Fruit fly (Drosophila melanogaster) whole organism, embryonic: ENCODE data around the gene wrd.

Experiments used
- Bgb ChIP-seq: fragments of 200-800 bp; sonication (Bioruptor generic); IDR thresholded peaks from 2 replicates; pipeline ENCODE4 v1.3.6; 2022; ENCODE audit warnings: missing biosample characterization, missing genetic modification characterization; ENCODE audit not compliant: partially characterized antibody
- CG10209 ChIP-seq: fragments of 200-800 bp; sonication (Bioruptor generic); optimal IDR thresholded peaks from 3 replicates; lab custom pipeline; 2017; ENCODE audit warnings: missing biosample characterization, mild to moderate bottlenecking, missing genetic modification characterization, missing genetic modification reagents
- CG10274 ChIP-seq: fragments of 200-800 bp; sonication (Bioruptor generic); optimal IDR thresholded peaks from 3 replicates; lab custom pipeline; 2017; ENCODE audit warnings: missing biosample characterization, mild to moderate bottlenecking, missing genetic modification characterization
- CG10366 ChIP-seq: fragments of 200-800 bp; sonication (Bioruptor generic); IDR thresholded peaks from 2 replicates; pipeline ENCODE4 v1.3.6; 2022; ENCODE audit warnings: missing biosample characterization, missing genetic modification characterization
- CG11247 ChIP-seq: fragments of 200-800 bp; sonication (Bioruptor generic); IDR thresholded peaks from 2 replicates; pipeline ENCODE4 v1.3.6; 2022; ENCODE audit warnings: missing biosample characterization, missing genetic modification characterization
- CG12071 ChIP-seq: fragments of 200-800 bp; sonication (Bioruptor generic); optimal IDR thresholded peaks from 3 replicates; lab custom pipeline; 2018; ENCODE audit warnings: missing biosample characterization, mild to moderate bottlenecking, missing genetic modification characterization
- CG12155 ChIP-seq: fragments of 200-800 bp; sonication (Bioruptor generic); optimal IDR thresholded peaks from 3 replicates; lab custom pipeline; 2016; ENCODE audit warnings: missing biosample characterization, missing genetic modification characterization
- CG14860 ChIP-seq: fragments of 200-800 bp; sonication (Bioruptor generic); IDR thresholded peaks from 3 replicates; pipeline ENCODE4 v1.3.6; 2022; ENCODE audit warnings: missing biosample characterization, missing genetic modification characterization; ENCODE audit not compliant: partially characterized antibody
- CG1529 ChIP-seq: fragments of 200-800 bp; sonication (Bioruptor generic); optimal IDR thresholded peaks from 3 replicates; lab custom pipeline; 2018; ENCODE audit warnings: missing biosample characterization, missing genetic modification characterization
- CG15696 ChIP-seq: fragments of 200-800 bp; sonication (Bioruptor generic); optimal IDR thresholded peaks from 2 replicates; lab custom pipeline; 2019; ENCODE audit warnings: missing biosample characterization, mild to moderate bottlenecking, missing genetic modification characterization, moderate library complexity
- CG17568 ChIP-seq: fragments of 200-800 bp; sonication (Bioruptor generic); optimal IDR thresholded peaks from 2 replicates; lab custom pipeline; 2018; ENCODE audit warnings: missing biosample characterization, mild to moderate bottlenecking, missing genetic modification characterization, moderate library complexity
- CG2889 ChIP-seq: fragments of 200-800 bp; sonication (Bioruptor generic); IDR thresholded peaks from 3 replicates; pipeline ENCODE4 v1.3.6; 2022; ENCODE audit warnings: missing biosample characterization, missing genetic modification characterization
- CG3065 ChIP-seq: fragments of 200-800 bp; sonication (Bioruptor generic); optimal IDR thresholded peaks from 2 replicates; lab custom pipeline; 2016; ENCODE audit warnings: missing biosample characterization, missing genetic modification characterization
- CG32767 ChIP-seq: fragments of 200-800 bp; sonication (Bioruptor generic); IDR thresholded peaks from 2 replicates; pipeline ENCODE4 v1.3.6; 2022; ENCODE audit warnings: missing biosample characterization, missing genetic modification characterization
- CG33213 ChIP-seq: fragments of 200-800 bp; sonication (Bioruptor generic); optimal IDR thresholded peaks from 3 replicates; lab custom pipeline; 2016; ENCODE audit warnings: missing biosample characterization, missing genetic modification characterization
- CG34422 ChIP-seq: fragments of 200-800 bp; sonication (Bioruptor generic); IDR thresholded peaks from 3 replicates; pipeline ENCODE4 v1.3.6; 2022; ENCODE audit warnings: missing biosample characterization, missing genetic modification characterization
- CG42726 ChIP-seq: fragments of 200-800 bp; sonication (Bioruptor generic); IDR thresholded peaks from 2 replicates; pipeline ENCODE4 v1.3.6; 2022; ENCODE audit warnings: missing biosample characterization, missing genetic modification characterization; ENCODE audit not compliant: partially characterized antibody
- CG4360 ChIP-seq: fragments of 200-800 bp; sonication (Bioruptor generic); IDR thresholded peaks from 2 replicates; pipeline ENCODE4 v1.3.6; 2022; ENCODE audit warnings: missing biosample characterization, missing genetic modification characterization
- CG4854 ChIP-seq: fragments of 200-800 bp; sonication (Bioruptor generic); optimal IDR thresholded peaks from 2 replicates; lab custom pipeline; 2016; ENCODE audit warnings: missing biosample characterization, missing genetic modification characterization, inconsistent platforms
- CG6254 ChIP-seq: fragments of 200-800 bp; sonication (Bioruptor generic); optimal IDR thresholded peaks from 3 replicates; lab custom pipeline; 2017; ENCODE audit warnings: mild to moderate bottlenecking, missing biosample characterization, missing genetic modification reagents, missing genetic modification characterization
- CG6272 ChIP-seq: fragments of 200-800 bp; sonication (Bioruptor generic); IDR thresholded peaks from 2 replicates; pipeline ENCODE4 v1.3.6; 2022; ENCODE audit warnings: missing biosample characterization, missing genetic modification characterization
- CG6654 ChIP-seq: fragments of 200-800 bp; sonication (Bioruptor generic); optimal IDR thresholded peaks from 2 replicates; lab custom pipeline; 2017; ENCODE audit warnings: missing biosample characterization, mild to moderate bottlenecking, missing genetic modification characterization
- CG7987 ChIP-seq: fragments of 200-800 bp; sonication (Bioruptor generic); optimal IDR thresholded peaks from 2 replicates; lab custom pipeline; 2018; ENCODE audit warnings: missing biosample characterization, mild to moderate bottlenecking, missing genetic modification characterization, moderate library complexity
- CrebB ChIP-seq: fragments of 200-800 bp; sonication (Bioruptor generic); optimal IDR thresholded peaks from 3 replicates; lab custom pipeline; 2018; ENCODE audit warnings: missing biosample characterization, mild to moderate bottlenecking, missing genetic modification characterization
- Deaf1 ChIP-seq: fragments of 200-800 bp; optimal IDR thresholded peaks from 3 replicates; lab custom pipeline; 2019; ENCODE audit warnings: missing biosample characterization, mild to moderate bottlenecking, missing genetic modification characterization, moderate library complexity
- ERR ChIP-seq: fragments of 200-800 bp; sonication (Bioruptor generic); optimal IDR thresholded peaks from 2 replicates; lab custom pipeline; 2016; ENCODE audit warnings: missing biosample characterization, missing genetic modification characterization
- Fer2 ChIP-seq: fragments of 200-800 bp; sonication (Bioruptor generic); optimal IDR thresholded peaks from 2 replicates; lab custom pipeline; 2018; ENCODE audit warnings: missing biosample characterization, mild to moderate bottlenecking, missing genetic modification characterization, moderate library complexity
- Fer3 ChIP-seq: fragments of 200-800 bp; sonication (Bioruptor generic); optimal IDR thresholded peaks from 2 replicates; lab custom pipeline; 2018; ENCODE audit warnings: missing biosample characterization, mild to moderate bottlenecking, missing genetic modification characterization, moderate library complexity
- HLH54F ChIP-seq: fragments of 200-800 bp; sonication (Bioruptor generic); optimal IDR thresholded peaks from 3 replicates; lab custom pipeline; 2016; ENCODE audit warnings: missing biosample characterization, missing genetic modification characterization
- Hey ChIP-seq: fragments of 200-800 bp; sonication (Bioruptor generic); optimal IDR thresholded peaks from 3 replicates; lab custom pipeline; 2018; ENCODE audit warnings: missing biosample characterization, mild to moderate bottlenecking, missing genetic modification characterization
- Lhr ChIP-seq: fragments of 200-800 bp; sonication (Bioruptor generic); optimal IDR thresholded peaks from 3 replicates; lab custom pipeline; 2017; ENCODE audit warnings: mild to moderate bottlenecking, missing biosample characterization, missing genetic modification reagents, missing genetic modification characterization
- Lim3 ChIP-seq: fragments of 200-800 bp; sonication (Bioruptor generic); IDR thresholded peaks from 2 replicates; pipeline ENCODE4 v1.3.6; 2022; ENCODE audit warnings: missing biosample characterization, missing genetic modification characterization
- Lpt ChIP-seq: fragments of >200 bp; optimal IDR thresholded peaks from 2 replicates; lab custom pipeline; 2018; ENCODE audit warnings: missing biosample characterization, missing genetic modification characterization
- Sin3A ChIP-seq: fragments of >200 bp; optimal IDR thresholded peaks from 2 replicates; lab custom pipeline; 2018
- Sox100B ChIP-seq: fragments of 200-800 bp; sonication (Bioruptor generic); optimal IDR thresholded peaks from 3 replicates; lab custom pipeline; 2018; ENCODE audit warnings: missing biosample characterization, mild to moderate bottlenecking, missing genetic modification characterization
- TFAM ChIP-seq: fragments of 200-800 bp; sonication (Bioruptor generic); optimal IDR thresholded peaks from 2 replicates; lab custom pipeline; 2017; ENCODE audit warnings: missing biosample characterization, missing genetic modification characterization, inconsistent platforms
- Taf1 ChIP-seq: fragments of 200-800 bp; sonication (Bioruptor generic); IDR thresholded peaks from 2 replicates; pipeline ENCODE4 v1.3.6; 2022; ENCODE audit warnings: missing biosample characterization, missing genetic modification characterization
- Vsx1 ChIP-seq: fragments of 200-800 bp; sonication (Bioruptor generic); optimal IDR thresholded peaks from 2 replicates; lab custom pipeline; 2017; ENCODE audit warnings: missing biosample characterization, mild to moderate bottlenecking, missing genetic modification characterization, missing genetic modification reagents
- cad ChIP-seq: fragments of >200 bp; optimal IDR thresholded peaks from 2 replicates; lab custom pipeline; 2017; ENCODE audit warnings: missing biosample characterization, missing genetic modification characterization
- cato ChIP-seq: fragments of 200-800 bp; sonication (Bioruptor generic); optimal IDR thresholded peaks from 2 replicates; lab custom pipeline; 2016; ENCODE audit warnings: missing biosample characterization, missing genetic modification characterization, borderline replicate concordance
- croc ChIP-seq: fragments of 200-800 bp; sonication (Bioruptor generic); conservative IDR thresholded peaks from 3 replicates; pipeline ENCODE4 v1.3.6; 2022; ENCODE audit warnings: missing biosample characterization, missing genetic modification characterization
- gce ChIP-seq: fragments of 200-800 bp; sonication (Bioruptor generic); IDR thresholded peaks from 3 replicates; pipeline ENCODE4 v1.3.6; 2022; ENCODE audit warnings: missing biosample characterization, missing genetic modification characterization
- gro ChIP-seq: fragments of 200-800 bp; sonication (Bioruptor generic); optimal IDR thresholded peaks from 2 replicates; lab custom pipeline; 2016; ENCODE audit warnings: missing biosample characterization, missing genetic modification characterization
- hbn ChIP-seq: fragments of 200-800 bp; sonication (Bioruptor generic); IDR thresholded peaks from 2 replicates; pipeline ENCODE4 v1.3.6; 2022; ENCODE audit warnings: missing biosample characterization, missing genetic modification characterization; ENCODE audit not compliant: partially characterized antibody
- kni ChIP-seq: fragments of 200-800 bp; sonication (Bioruptor generic); optimal IDR thresholded peaks from 3 replicates; lab custom pipeline; 2017; ENCODE audit warnings: mild to moderate bottlenecking, missing biosample characterization, missing genetic modification reagents, missing genetic modification characterization
- lbe ChIP-seq: fragments of 200-800 bp; sonication (Bioruptor generic); optimal IDR thresholded peaks from 2 replicates; lab custom pipeline; 2016; ENCODE audit warnings: missing biosample characterization, mild to moderate bottlenecking, missing genetic modification characterization
- odd ChIP-seq: fragments of 200-800 bp; sonication (Bioruptor generic); optimal IDR thresholded peaks from 2 replicates; lab custom pipeline; 2017; ENCODE audit warnings: missing biosample characterization, mild to moderate bottlenecking, missing genetic modification characterization
- pho ChIP-seq: fragments of 200-800 bp; sonication (Bioruptor generic); optimal IDR thresholded peaks from 2 replicates; lab custom pipeline; 2016; ENCODE audit warnings: missing biosample characterization, missing genetic modification characterization
- sd ChIP-seq: fragments of 200-800 bp; sonication (Bioruptor generic); optimal IDR thresholded peaks from 3 replicates; lab custom pipeline; 2018; ENCODE audit warnings: missing biosample characterization, mild to moderate bottlenecking, missing genetic modification characterization, moderate library complexity
- tup ChIP-seq: fragments of 200-800 bp; sonication (Bioruptor generic); optimal IDR thresholded peaks from 2 replicates; lab custom pipeline; 2016; ENCODE audit warnings: missing biosample characterization, mild to moderate bottlenecking, missing genetic modification characterization, moderate library complexity
- vfl ChIP-seq: fragments of 200-800 bp; sonication (Bioruptor generic); optimal IDR thresholded peaks from 2 replicates; lab custom pipeline; 2016; ENCODE audit warnings: missing biosample characterization, missing genetic modification characterization

The wrd gene

dm6 chr3R:18223434-18223833 is 55.9 kb downstream of the wrd start, which contains the start of the genes mTerf5 and Non3 (continued):
- TF ChIP-seq Vsx1 (peak; percentile 27), Bgb (GFP tag; lab: Robert Waterston, UW) (peak; percentile 85), ERR (GFP tag; lab: Kevin White, UChicago) (no peak), Sin3A (lab: Kevin White, UChicago) (no peak), Lpt (GFP tag; lab: Kevin White, UChicago) (no peak), hbn (GFP tag; lab: Robert Waterston, UW) (peak; percentile 83), CG4854 (GFP tag; lab: Kevin White, UChicago) (no peak), CG17568 (no peak), CG6272 (GFP tag; lab: Robert Waterston, UW) (peak; percentile 62), pho (GFP tag; lab: Kevin White, UChicago) (peak; percentile 32), CG2889 (GFP tag; lab: Robert Waterston, UW) (no peak), Fer2 (tag; lab: Kevin White, UChicago) (peak; percentile 15), CG42726 (GFP tag; lab: Robert Waterston, UW) (0 out of 2 replicates have a peak, but pooled peaks have one; percentile 43), CG4360 (GFP tag; lab: Robert Waterston, UW) (no peak), croc (GFP tag; lab: Robert Waterston, UW) (no peak; the same call in 2 of the 3 replicates), CG7987 (GFP tag; lab: Kevin White, UChicago) (peak; percentile 9), cad (GFP tag; lab: Kevin White, UChicago) (no peak), CG1529 (GFP tag; lab: Kevin White, UChicago) (no peak), CG12071 (no peak), CG3065 (GFP tag; lab: Kevin White, UChicago) (peak; percentile 21), Fer3 (peak; percentile 42), CG33213 (GFP tag; lab: Kevin White, UChicago) (no peak), Deaf1 (tag; lab: Kevin White, UChicago) (no peak), vfl (GFP tag; lab: Kevin White, UChicago) (peak; percentile 8), CG10209 (peak; percentile 44), Sox100B (GFP tag; lab: Kevin White, UChicago) (peak; percentile 5), lbe (GFP tag; lab: Kevin White, UChicago) (peak; percentile 51), CG11247 (GFP tag; lab: Robert Waterston, UW) (no peak), sd (tag; lab: Kevin White, UChicago) (peak; percentile 42), cato (no peak), odd (GFP tag; lab: Kevin White, UChicago) (peak; percentile 33), Lhr (GFP tag; lab: Kevin White, UChicago) (peak; percentile 15), CG34422 (GFP tag; lab: Robert Waterston, UW) (peak; percentile 77), CG6254 (peak; percentile 43), TFAM (GFP tag; lab: Kevin White, UChicago) (no peak), CrebB (no peak), Hey (tag; lab: Kevin White, UChicago) (no peak), kni (no peak), Taf1 (GFP tag; lab: Robert Waterston, UW) (no peak), CG14860 (GFP tag; lab: Robert Waterston, UW) (peak; percentile 81), CG32767 (GFP tag; lab: Robert Waterston, UW) (peak; percentile 61), CG15696 (tag; lab: Kevin White, UChicago) (peak; percentile 51), Lim3 (GFP tag; lab: Robert Waterston, UW) (no peak), CG6654 (GFP tag; lab: Kevin White, UChicago) (no peak), CG12155 (GFP tag; lab: Kevin White, UChicago) (peak; percentile 55), HLH54F (GFP tag; lab: Kevin White, UChicago) (peak; percentile 33), CG10274 (GFP tag; lab: Kevin White, UChicago) (no peak), CG10366 (GFP tag; lab: Robert Waterston, UW) (peak; percentile 27; the same call in 1 of the 2 replicates), tup (GFP tag; lab: Kevin White, UChicago) (no peak), gce (GFP tag; lab: Robert Waterston, UW) (no peak), gro (GFP tag; lab: Kevin White, UChicago) (no peak)
